Fruit fly (Drosophila melanogaster): ENCODE results near the gene CG43799.

- no peak for TF ChIP-seq CG8478 (optimal IDR thresholded peaks at IDR 0.05)
- no peak for TF ChIP-seq CTCF (optimal IDR thresholded peaks at IDR 0.05)
Observed at dm6 chr2L:7242240-7242793, 14.8 kb downstream of the CG43799 start.

Measured in S2 (cell line).